Worm (Caenorhabditis elegans): Measurements from ENCODE around the gene F13B12.3.

DNA sequence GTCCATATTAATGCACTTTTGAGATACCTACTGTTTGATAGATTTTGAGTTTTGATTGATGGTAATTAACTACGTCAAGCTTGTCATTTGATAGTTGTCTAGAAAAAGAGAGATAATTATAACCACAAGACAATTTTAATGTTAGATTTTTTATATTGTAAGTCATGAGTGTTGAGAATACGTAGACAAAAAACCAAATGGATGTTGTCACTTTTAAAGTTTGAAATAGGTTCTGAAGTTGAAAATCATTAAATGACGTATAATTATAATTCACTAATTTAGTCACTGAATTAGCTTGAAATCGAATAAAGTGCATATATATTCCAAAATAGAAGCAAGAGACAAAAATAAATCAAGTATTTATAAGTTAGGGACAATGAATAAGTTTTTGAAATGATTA, 1.8 kb upstream of the F13B12.3 start:
- no peak for TF ChIP-seq nhr-11 (tag; optimal IDR thresholded peaks at IDR 0.05)
- TF ChIP-seq ztf-16 (tag; optimal IDR thresholded peaks at IDR 0.05), result no peak
- TF ChIP-seq tbx-7 (tag; optimal IDR thresholded peaks at IDR 0.05), result no peak
- no peak for TF ChIP-seq unc-55 (GFP tag; optimal IDR thresholded peaks at IDR 0.05)
- TF ChIP-seq sox-4 (tag; optimal IDR thresholded peaks at IDR 0.05), result no peak
- no peak for TF ChIP-seq C38D4.7 (GFP tag; optimal IDR thresholded peaks at IDR 0.05)
- no peak for TF ChIP-seq pqm-1 (tag; optimal IDR thresholded peaks at IDR 0.05)
- no peak for TF ChIP-seq hlh-30 (tag; optimal IDR thresholded peaks at IDR 0.05; ENCODE audit: insufficient read depth)
- no peak for TF ChIP-seq ama-1 (optimal IDR thresholded peaks at IDR 0.05)
- TF ChIP-seq elt-2 (tag; optimal IDR thresholded peaks at IDR 0.05), result no peak
- TF ChIP-seq dve-1 (tag; optimal IDR thresholded peaks at IDR 0.05), result no peak
- TF ChIP-seq hlh-15 (tag; optimal IDR thresholded peaks at IDR 0.05), result no peak
- TF ChIP-seq pha-4 (tag; optimal IDR thresholded peaks at IDR 0.05), result no peak

Measured in whole organism, late embryonic.